Worm (Caenorhabditis elegans): Measurements from ENCODE around the gene mak-1.

ce11 chrII:8765131-8765530 is 21.3 kb downstream of the mak-1 start:
- TF ChIP-seq hpl-2 (GFP tag; optimal IDR thresholded peaks at IDR 0.05) (no peak), fos-1 (tag; optimal IDR thresholded peaks at IDR 0.05) (no peak), skn-1 (tag; optimal IDR thresholded peaks at IDR 0.05) (no peak), jun-1 (tag; optimal IDR thresholded peaks at IDR 0.05) (no peak), unc-130 (tag; optimal IDR thresholded peaks at IDR 0.05) (no peak), nhr-77 (tag; optimal IDR thresholded peaks at IDR 0.05) (no peak), zag-1 (tag; optimal IDR thresholded peaks at IDR 0.05) (no peak), nhr-12 (tag; optimal IDR thresholded peaks at IDR 0.05) (no peak)
